In genomic region chrII:8945167-8945566, ce11 we compare ENCODE assay signal across 5 worm cellular contexts.
A peak's percentile ranks its signal among the peaks of the same experiment; 100 is the strongest.
TF ChIP-seq lines count a peak whose summit lies in the region.

No protein-coding gene starts in this region.

TF ChIP-seq in whole organism, L1 larva, 84 proteins besides CTCF, POLR2A, EP300 and RAD21:
- TF ChIP-seq dsc-1 (tag; optimal IDR thresholded peaks at IDR 0.05; lab: Kevin White, UChicago) (no peak), aha-1 (tag; optimal IDR thresholded peaks at IDR 0.05; lab: Kevin White, UChicago) (no peak), rnt-1 (tag; optimal IDR thresholded peaks at IDR 0.05; lab: Kevin White, UChicago) (no peak), lin-39 (tag; optimal IDR thresholded peaks at IDR 0.05; lab: Kevin White, UChicago) (no peak), ceh-88 (GFP tag; IDR thresholded peaks at IDR 0.05; lab: Robert Waterston, UW) (no peak), efl-3 (GFP tag; optimal IDR thresholded peaks at IDR 0.05; lab: Kevin White, UChicago) (no peak), alr-1 (tag; optimal IDR thresholded peaks at IDR 0.05; lab: Kevin White, UChicago; ENCODE audit: borderline replicate concordance) (no peak), fkh-10 (GFP tag; optimal IDR thresholded peaks at IDR 0.05; lab: Kevin White, UChicago) (peak; percentile 61), F16B12.6 (tag; optimal IDR thresholded peaks at IDR 0.05; lab: Kevin White, UChicago) (no peak), lin-14 (GFP tag; optimal IDR thresholded peaks at IDR 0.05; lab: Kevin White, UChicago) (peak; percentile 42), blmp-1 (tag; optimal IDR thresholded peaks at IDR 0.05; lab: Kevin White, UChicago) (no peak), nhr-90 (tag; optimal IDR thresholded peaks at IDR 0.05; lab: Kevin White, UChicago; ENCODE audit: poor library complexity) (no peak), tbx-2 (tag; optimal IDR thresholded peaks at IDR 0.05; lab: Kevin White, UChicago) (no peak), irx-1 (tag; optimal IDR thresholded peaks at IDR 0.05; lab: Kevin White, UChicago) (no peak), efl-1 (optimal IDR thresholded peaks at IDR 0.05; lab: Kevin White, UChicago) (no peak), efl-1 (GFP tag; optimal IDR thresholded peaks at IDR 0.05 in 1 of 2; lab: Kevin White, UChicago) (no peak)
TF ChIP-seq in whole organism, L1 larva: peak in this region for 2.

TF ChIP-seq in whole organism, L3 larva, 47 proteins besides CTCF, POLR2A, EP300 and RAD21:
- TF ChIP-seq fkh-10 (GFP tag; optimal IDR thresholded peaks at IDR 0.05; lab: Kevin White, UChicago) (peak; percentile 68), R02D3.7 (tag; optimal IDR thresholded peaks at IDR 0.05; lab: Kevin White, UChicago) (no peak)

TF ChIP-seq in whole organism, L4 larva, 104 proteins besides CTCF, POLR2A, EP300 and RAD21:
- TF ChIP-seq fkh-10 (GFP tag; optimal IDR thresholded peaks at IDR 0.05; lab: Kevin White, UChicago), result peak; percentile 18
- no peak for TF ChIP-seq zfp-2 (tag; optimal IDR thresholded peaks at IDR 0.05; lab: Kevin White, UChicago)

TF ChIP-seq in whole organism, late embryonic, 69 proteins besides CTCF, POLR2A, EP300 and RAD21:
- no peak for TF ChIP-seq unc-86 (tag; optimal IDR thresholded peaks at IDR 0.05; lab: Kevin White, UChicago)
- TF ChIP-seq unc-42 (tag; optimal IDR thresholded peaks at IDR 0.05; lab: Kevin White, UChicago), result peak; percentile 82

TF ChIP-seq in whole organism, mixed stage, embryonic, 35 proteins besides CTCF, POLR2A, EP300 and RAD21:
- TF ChIP-seq lin-13 (tag; optimal IDR thresholded peaks at IDR 0.05; lab: Kevin White, UChicago) (no peak), ces-1 (GFP tag; optimal IDR thresholded peaks at IDR 0.05; lab: Kevin White, UChicago) (peak; percentile 72), zip-8 (tag; optimal IDR thresholded peaks at IDR 0.05; lab: Kevin White, UChicago) (no peak)

Comparison
In these comparisons a context has a peak if more than half of its experiments do, and no peak if none do; other contexts are left out.
1. Of the 29 proteins assayed by ChIP-seq in both whole organism, L4 larva and whole organism, L1 larva: peak only in whole organism, L4 larva: none; only in whole organism, L1 larva: none; in both: fkh-10; in neither: 28.